Fruit fly (Drosophila melanogaster) whole organism, embryonic: Measurements from ENCODE around the gene bb8.

Source experiments
- CG11456 ChIP-seq: fragments of 200-800 bp; sonication (Bioruptor generic); IDR thresholded peaks from 3 replicates; pipeline ENCODE4 v1.3.6; 2022; ENCODE audit warnings: missing biosample characterization, missing genetic modification characterization
- CG12299 ChIP-seq: fragments of 200-800 bp; sonication (Bioruptor generic); optimal IDR thresholded peaks from 2 replicates; lab custom pipeline; 2018; ENCODE audit warnings: missing biosample characterization, mild to moderate bottlenecking, missing genetic modification characterization
- CG15269 ChIP-seq: fragments of 200-800 bp; sonication (Bioruptor generic); optimal IDR thresholded peaks from 2 replicates; lab custom pipeline; 2018; ENCODE audit warnings: missing biosample characterization, mild to moderate bottlenecking, missing genetic modification characterization, moderate library complexity
- CG1529 ChIP-seq: fragments of 200-800 bp; sonication (Bioruptor generic); optimal IDR thresholded peaks from 3 replicates; lab custom pipeline; 2018; ENCODE audit warnings: missing biosample characterization, missing genetic modification characterization
- CG15696 ChIP-seq: fragments of 200-800 bp; sonication (Bioruptor generic); optimal IDR thresholded peaks from 2 replicates; lab custom pipeline; 2019; ENCODE audit warnings: missing biosample characterization, mild to moderate bottlenecking, missing genetic modification characterization, moderate library complexity
- CG1602 ChIP-seq: fragments of 200-800 bp; sonication (Bioruptor generic); optimal IDR thresholded peaks from 3 replicates; lab custom pipeline; 2016; ENCODE audit warnings: missing biosample characterization, missing genetic modification characterization
- CG16815 ChIP-seq: fragments of 200-800 bp; sonication (Bioruptor generic); optimal IDR thresholded peaks from 3 replicates; lab custom pipeline; 2017; ENCODE audit warnings: missing biosample characterization, mild to moderate bottlenecking, missing genetic modification characterization
- CG17186 ChIP-seq: fragments of 200-800 bp; sonication (Bioruptor generic); optimal IDR thresholded peaks from 3 replicates; lab custom pipeline; 2017; ENCODE audit warnings: missing biosample characterization, missing genetic modification reagents, missing genetic modification characterization
- CG18262 ChIP-seq: fragments of 200-800 bp; optimal IDR thresholded peaks from 3 replicates; lab custom pipeline; 2019; ENCODE audit warnings: missing biosample characterization, mild to moderate bottlenecking, missing genetic modification characterization, moderate library complexity
- CG1832 ChIP-seq: fragments of 200-800 bp; sonication (Bioruptor generic); optimal IDR thresholded peaks from 2 replicates; lab custom pipeline; 2017; ENCODE audit warnings: missing biosample characterization, mild to moderate bottlenecking, missing genetic modification characterization, inconsistent platforms
- CG2202 ChIP-seq: fragments of 200-800 bp; sonication (Bioruptor generic); optimal IDR thresholded peaks from 2 replicates; lab custom pipeline; 2018; ENCODE audit warnings: missing biosample characterization, mild to moderate bottlenecking, missing genetic modification characterization
- CG32772 ChIP-seq: fragments of 200-800 bp; sonication (Bioruptor generic); IDR thresholded peaks from 2 replicates; pipeline ENCODE4 v1.3.6; 2022; ENCODE audit warnings: missing biosample characterization, missing genetic modification characterization
- CG4404 ChIP-seq: fragments of 200-800 bp; sonication (Bioruptor generic); IDR thresholded peaks from 2 replicates; pipeline ENCODE4 v1.3.6; 2022; ENCODE audit warnings: missing biosample characterization, missing genetic modification characterization
- CG6683 ChIP-seq: fragments of 200-800 bp; sonication (Bioruptor generic); optimal IDR thresholded peaks from 2 replicates; lab custom pipeline; 2017; ENCODE audit warnings: missing biosample characterization, mild to moderate bottlenecking, missing genetic modification characterization, missing genetic modification reagents
- CG6765 ChIP-seq: fragments of 200-800 bp; sonication (Bioruptor generic); optimal IDR thresholded peaks from 3 replicates; lab custom pipeline; 2017; ENCODE audit warnings: missing biosample characterization, mild to moderate bottlenecking, missing genetic modification characterization
- CG9727 ChIP-seq: fragments of 200-800 bp; sonication (Bioruptor generic); optimal IDR thresholded peaks from 3 replicates; lab custom pipeline; 2017; ENCODE audit warnings: missing biosample characterization, mild to moderate bottlenecking, missing genetic modification characterization
- Chrac-16 ChIP-seq: fragments of 200-800 bp; sonication (Bioruptor generic); optimal IDR thresholded peaks from 3 replicates; lab custom pipeline; 2016; ENCODE audit warnings: missing biosample characterization, missing genetic modification characterization
- Dip2 ChIP-seq: fragments of 200-800 bp; sonication (Bioruptor generic); IDR thresholded peaks from 2 replicates; pipeline ENCODE4 v1.3.6; 2022; ENCODE audit warnings: missing biosample characterization, missing genetic modification characterization
- H15 ChIP-seq: fragments of 200-800 bp; sonication (Bioruptor generic); IDR thresholded peaks from 3 replicates; pipeline ENCODE4 v1.3.6; 2022; ENCODE audit warnings: missing biosample characterization, missing genetic modification characterization
- HLH54F ChIP-seq: fragments of 200-800 bp; sonication (Bioruptor generic); optimal IDR thresholded peaks from 3 replicates; lab custom pipeline; 2016; ENCODE audit warnings: missing biosample characterization, missing genetic modification characterization
- Hey ChIP-seq: fragments of 200-800 bp; sonication (Bioruptor generic); optimal IDR thresholded peaks from 3 replicates; lab custom pipeline; 2018; ENCODE audit warnings: missing biosample characterization, mild to moderate bottlenecking, missing genetic modification characterization
- Hsf ChIP-seq: fragments of 200-800 bp; sonication (Bioruptor generic); optimal IDR thresholded peaks from 3 replicates; lab custom pipeline; 2016; ENCODE audit warnings: missing biosample characterization, missing genetic modification characterization
- Kr ChIP-seq: fragments of 200-800 bp; sonication (Bioruptor generic); optimal IDR thresholded peaks from 2 replicates; lab custom pipeline; 2017; ENCODE audit warnings: missing biosample characterization, mild to moderate bottlenecking, missing genetic modification characterization
- Mes4 ChIP-seq: fragments of 200-800 bp; sonication (Bioruptor generic); optimal IDR thresholded peaks from 2 replicates; lab custom pipeline; 2016; ENCODE audit warnings: missing biosample characterization, missing genetic modification characterization
- Ravus ChIP-seq: fragments of 200-800 bp; sonication (Bioruptor generic); IDR thresholded peaks from 2 replicates; pipeline ENCODE4 v1.3.6; 2022; ENCODE audit warnings: missing biosample characterization, missing genetic modification characterization
- Rx ChIP-seq: fragments of 200-800 bp; sonication (Bioruptor generic); IDR thresholded peaks from 2 replicates; pipeline ENCODE4 v1.3.6; 2022; ENCODE audit warnings: missing biosample characterization, missing genetic modification characterization
- Sin3A ChIP-seq: fragments of >200 bp; optimal IDR thresholded peaks from 2 replicates; lab custom pipeline; 2018
- Usf ChIP-seq: fragments of 200-800 bp; sonication (Bioruptor generic); optimal IDR thresholded peaks from 2 replicates; lab custom pipeline; 2017; ENCODE audit warnings: missing genotype, missing biosample characterization, missing genetic modification characterization
- abd-A ChIP-seq: fragments of 200-800 bp; sonication (Bioruptor generic); optimal IDR thresholded peaks from 3 replicates; lab custom pipeline; 2019; ENCODE audit warnings: missing biosample characterization, mild to moderate bottlenecking, missing genetic modification characterization, moderate library complexity
- ash1 ChIP-seq: fragments of 200-800 bp; sonication (Bioruptor generic); optimal IDR thresholded peaks from 2 replicates; lab custom pipeline; 2018; ENCODE audit warnings: missing biosample characterization, mild to moderate bottlenecking, missing genetic modification characterization
- crol ChIP-seq: fragments of 200-800 bp; sonication (Bioruptor generic); IDR thresholded peaks from 2 replicates; pipeline ENCODE4 v1.3.6; 2022; ENCODE audit warnings: missing biosample characterization, missing genetic modification characterization
- disco-r ChIP-seq: fragments of 200-800 bp; sonication (Bioruptor generic); optimal IDR thresholded peaks from 2 replicates; lab custom pipeline; 2016; ENCODE audit warnings: missing biosample characterization, missing genetic modification characterization
- dpn ChIP-seq, 2 experiments: fragments of 200-800 bp; sonication (Bioruptor generic); optimal IDR thresholded peaks; 3 replicates each; lab custom pipeline; 2016; ENCODE audit warnings: missing biosample characterization in 2 of 2, missing genetic modification characterization in 2 of 2
- en ChIP-seq: fragments of 200-800 bp; sonication (Bioruptor generic); optimal IDR thresholded peaks from 2 replicates; lab custom pipeline; 2016; ENCODE audit warnings: missing biosample characterization, missing genetic modification characterization
- ewg ChIP-seq: fragments of 200-800 bp; sonication (Bioruptor generic); optimal IDR thresholded peaks from 3 replicates; lab custom pipeline; 2017; ENCODE audit warnings: mild to moderate bottlenecking, missing biosample characterization, missing genetic modification reagents, missing genetic modification characterization
- fu2 ChIP-seq: fragments of 200-800 bp; sonication (Bioruptor generic); optimal IDR thresholded peaks from 2 replicates; lab custom pipeline; 2016; ENCODE audit warnings: missing biosample characterization, missing genetic modification characterization
- gcm2 ChIP-seq: fragments of 200-800 bp; sonication (Bioruptor generic); optimal IDR thresholded peaks from 2 replicates; lab custom pipeline; 2016; ENCODE audit warnings: missing biosample characterization, missing genetic modification characterization
- gem ChIP-seq: fragments of 200-800 bp; sonication (Bioruptor generic); optimal IDR thresholded peaks from 2 replicates; lab custom pipeline; 2019; ENCODE audit warnings: missing biosample characterization, mild to moderate bottlenecking, missing genetic modification characterization, moderate library complexity
- gsb-n ChIP-seq: fragments of 200-800 bp; sonication (Bioruptor generic); optimal IDR thresholded peaks from 3 replicates; lab custom pipeline; 2018; ENCODE audit warnings: missing biosample characterization, mild to moderate bottlenecking, missing genetic modification characterization
- h ChIP-seq: fragments of >200 bp; optimal IDR thresholded peaks from 2 replicates; lab custom pipeline; 2017
- her ChIP-seq: fragments of 200-800 bp; sonication (Bioruptor generic); optimal IDR thresholded peaks from 2 replicates; lab custom pipeline; 2016; ENCODE audit warnings: missing biosample characterization, missing genetic modification characterization
- lab ChIP-seq: fragments of 200-800 bp; sonication (Bioruptor generic); optimal IDR thresholded peaks from 3 replicates; lab custom pipeline; 2017; ENCODE audit warnings: missing biosample characterization, missing genetic modification characterization, mild to moderate bottlenecking, moderate library complexity, missing genetic modification reagents
- lola ChIP-seq, 3 experiments: fragments of >200 bp in 2 of 3; fragments of 200-800 bp in 1 of 3; sonication (Bioruptor generic) in 1 of 3; optimal IDR thresholded peaks; 2 replicates each; lab custom pipeline; 2017 to 2019; ENCODE audit warnings: missing biosample characterization in 3 of 3, missing genetic modification characterization in 3 of 3, mild to moderate bottlenecking in 1 of 3, moderate library complexity in 1 of 3
- nmo ChIP-seq: fragments of 200-800 bp; sonication (Bioruptor generic); optimal IDR thresholded peaks from 2 replicates; lab custom pipeline; 2018; ENCODE audit warnings: missing biosample characterization, mild to moderate bottlenecking, missing genetic modification characterization, moderate library complexity
- repo ChIP-seq: fragments of 200-800 bp; sonication (Bioruptor generic); optimal IDR thresholded peaks from 2 replicates; lab custom pipeline; 2016; ENCODE audit warnings: missing biosample characterization, missing genetic modification characterization
- sens-2 ChIP-seq: fragments of 200-800 bp; sonication (Bioruptor generic); IDR thresholded peaks from 2 replicates; pipeline ENCODE4 v1.3.6; 2022; ENCODE audit warnings: missing biosample characterization, missing genetic modification characterization
- slp2 ChIP-seq: fragments of 200-800 bp; sonication (Bioruptor generic); optimal IDR thresholded peaks from 2 replicates; lab custom pipeline; 2016; ENCODE audit warnings: missing biosample characterization, missing genetic modification characterization
- sob ChIP-seq: fragments of 200-800 bp; sonication (Bioruptor generic); IDR thresholded peaks from 2 replicates; pipeline ENCODE4 v1.3.6; 2022; ENCODE audit warnings: missing biosample characterization, missing genetic modification characterization
- tap ChIP-seq: fragments of 200-800 bp; optimal IDR thresholded peaks from 3 replicates; lab custom pipeline; 2019; ENCODE audit warnings: missing biosample characterization, mild to moderate bottlenecking, missing genetic modification characterization, moderate library complexity
- tin ChIP-seq: fragments of 200-800 bp; sonication (Bioruptor generic); optimal IDR thresholded peaks from 3 replicates; lab custom pipeline; 2016; ENCODE audit warnings: missing biosample characterization, missing genetic modification characterization
- zf30C ChIP-seq: fragments of 200-800 bp; sonication (Bioruptor generic); optimal IDR thresholded peaks from 3 replicates; lab custom pipeline; 2018; ENCODE audit warnings: missing biosample characterization, mild to moderate bottlenecking, missing genetic modification characterization

The bb8 gene

DNA sequence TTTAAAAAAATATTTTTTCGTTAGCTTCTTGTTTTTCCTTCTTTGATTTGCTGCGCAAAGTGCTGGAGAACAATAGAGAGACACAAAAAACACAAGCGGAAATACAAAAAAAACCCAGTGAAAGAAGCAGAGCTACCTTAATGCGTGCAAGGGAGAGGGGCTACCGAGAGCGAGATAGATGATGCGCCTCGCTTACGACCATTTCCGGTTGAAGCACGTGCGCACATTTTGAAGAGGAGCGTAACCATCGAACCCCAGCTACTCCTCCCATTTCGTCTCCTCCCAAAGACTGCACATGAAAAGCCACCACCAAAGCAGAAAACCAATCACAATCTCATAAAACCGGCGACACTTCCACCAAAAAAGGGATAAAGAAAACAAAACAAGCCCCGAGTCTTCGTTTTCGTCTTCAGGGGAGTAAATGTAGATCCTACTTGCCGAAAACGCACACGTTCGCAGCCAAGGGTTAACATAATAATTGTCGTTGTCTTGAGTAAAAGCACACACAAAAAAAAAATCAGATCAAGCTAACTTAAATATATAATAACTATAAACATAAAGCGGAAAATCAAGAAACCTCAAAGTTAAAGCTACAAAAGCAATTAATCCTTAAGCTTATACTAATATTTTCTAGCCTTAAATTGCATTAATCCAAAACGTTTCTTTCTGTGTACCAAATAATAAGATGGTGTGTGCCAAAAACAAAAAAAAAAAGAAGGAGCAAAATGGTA, 7.3 kb upstream of the bb8 start (continued):
- TF ChIP-seq H15 (GFP tag; lab: Robert Waterston, UW) (no peak), en (GFP tag; lab: Kevin White, UChicago) (no peak), h (no peak), nmo (GFP tag; lab: Kevin White, UChicago) (peak; percentile 50), CG15696 (tag; lab: Kevin White, UChicago) (peak; percentile 63), tap (no peak), Dip2 (GFP tag; lab: Robert Waterston, UW) (no peak), dpn (GFP tag; optimal IDR thresholded peaks at IDR 0.05; lab: Kevin White, UChicago) (peak in 1 of 2 experiments; percentile 16), CG1602 (GFP tag; lab: Kevin White, UChicago) (peak; percentile 38), CG1832 (peak; percentile 70), repo (GFP tag; lab: Kevin White, UChicago) (no peak), CG9727 (GFP tag; lab: Kevin White, UChicago) (peak; percentile 60), CG6765 (GFP tag; lab: Kevin White, UChicago) (peak; percentile 56), crol (no peak), CG18262 (tag; lab: Kevin White, UChicago) (peak; percentile 69), lab (GFP tag; lab: Kevin White, UChicago) (peak; percentile 58), Hsf (GFP tag; lab: Kevin White, UChicago) (peak; percentile 5), her (GFP tag; lab: Kevin White, UChicago) (no peak), Mes4 (no peak), CG2202 (tag; lab: Kevin White, UChicago) (no peak), CG12299 (tag; lab: Kevin White, UChicago) (no peak), tin (GFP tag; lab: Kevin White, UChicago) (peak; percentile 13), slp2 (GFP tag; lab: Kevin White, UChicago) (no peak), HLH54F (GFP tag; lab: Kevin White, UChicago) (no peak), ash1 (GFP tag; lab: Kevin White, UChicago) (no peak), CG32772 (GFP tag; lab: Robert Waterston, UW) (no peak), abd-A (tag; lab: Kevin White, UChicago) (no peak), CG4404 (no peak), CG6683 (no peak), Usf (GFP tag; lab: Kevin White, UChicago) (no peak), sob (GFP tag; lab: Robert Waterston, UW) (no peak; the same call in 1 of the 2 replicates), gcm2 (GFP tag; lab: Kevin White, UChicago) (no peak), CG1529 (GFP tag; lab: Kevin White, UChicago) (no peak), CG16815 (peak; percentile 45), gsb-n (tag; lab: Kevin White, UChicago) (peak; percentile 37), disco-r (GFP tag; lab: Kevin White, UChicago) (no peak), Kr (GFP tag; lab: Kevin White, UChicago) (no peak), CG17186 (GFP tag; lab: Kevin White, UChicago) (no peak), Sin3A (lab: Kevin White, UChicago) (no peak), ewg (no peak), Hey (peak; percentile 8), CG15269 (no peak), gem (peak; percentile 72), zf30C (GFP tag; lab: Kevin White, UChicago) (peak; percentile 17), Chrac-16 (GFP tag; lab: Kevin White, UChicago) (peak; percentile 37), Ravus (no peak), fu2 (GFP tag; lab: Kevin White, UChicago) (no peak), sens-2 (GFP tag; lab: Robert Waterston, UW) (no peak), Rx (GFP tag; lab: Robert Waterston, UW) (no peak), lola (GFP tag; optimal IDR thresholded peaks at IDR 0.05; lab: Kevin White, UChicago) (peak in 1 of 3 experiments; percentile 60), CG11456 (GFP tag; lab: Robert Waterston, UW) (no peak)
